Worm (Caenorhabditis elegans) whole organism, late embryonic: Measurements from ENCODE around the gene ast-1.

Experiments used
- ceh-14 ChIP-seq: sonication (generic microtip); optimal IDR thresholded peaks from 2 replicates; lab custom pipeline; 2016; ENCODE audit warnings: missing genotype, missing genetic modification characterization, missing compliant biosample characterization
- lim-6 ChIP-seq: sonication (generic microtip); optimal IDR thresholded peaks from 2 replicates; lab custom pipeline; 2016; ENCODE audit warnings: missing genetic modification characterization, missing compliant biosample characterization
- pag-3 ChIP-seq: sonication (generic microtip); optimal IDR thresholded peaks from 2 replicates; lab custom pipeline; 2016; ENCODE audit warnings: missing compliant biosample characterization, missing genetic modification characterization, borderline replicate concordance
- pha-4 ChIP-seq: fragments of 150-350 bp; optimal IDR thresholded peaks from 2 replicates; lab custom pipeline; 2018; ENCODE audit warnings: missing biosample characterization, missing genetic modification reagents, missing genetic modification characterization

DNA sequence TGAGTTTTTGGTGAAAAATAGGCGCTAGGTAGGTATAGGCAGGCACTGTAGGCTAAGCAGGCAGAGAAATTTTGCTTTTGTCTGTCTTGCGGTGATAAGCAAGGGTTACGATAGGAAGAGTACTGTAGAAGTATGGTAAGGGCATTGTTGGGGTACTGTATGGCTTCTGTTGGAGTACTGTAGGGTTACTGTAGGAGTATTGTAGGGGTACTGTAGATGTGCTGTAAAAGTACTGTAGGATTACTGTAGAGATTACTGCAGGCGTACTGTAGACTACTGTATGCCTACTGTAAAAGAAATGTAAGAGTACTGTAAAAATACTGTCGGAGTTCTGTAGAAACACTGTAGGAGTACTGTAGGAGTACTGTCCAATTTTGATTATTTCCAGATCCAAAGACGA, 42.7 kb downstream of the ast-1 start:
- no peak for TF ChIP-seq lim-6 (tag; lab: Kevin White, UChicago)
- TF ChIP-seq pha-4 (tag; lab: Kevin White, UChicago), result no peak
- no peak for TF ChIP-seq ceh-14
- TF ChIP-seq pag-3 (tag; lab: Kevin White, UChicago), result no peak
